Worm (Caenorhabditis elegans): ENCODE data around the gene farl-11.
A peak's percentile ranks its signal among the peaks of the same experiment; 100 is the strongest.

Gene farl-11

DNA sequence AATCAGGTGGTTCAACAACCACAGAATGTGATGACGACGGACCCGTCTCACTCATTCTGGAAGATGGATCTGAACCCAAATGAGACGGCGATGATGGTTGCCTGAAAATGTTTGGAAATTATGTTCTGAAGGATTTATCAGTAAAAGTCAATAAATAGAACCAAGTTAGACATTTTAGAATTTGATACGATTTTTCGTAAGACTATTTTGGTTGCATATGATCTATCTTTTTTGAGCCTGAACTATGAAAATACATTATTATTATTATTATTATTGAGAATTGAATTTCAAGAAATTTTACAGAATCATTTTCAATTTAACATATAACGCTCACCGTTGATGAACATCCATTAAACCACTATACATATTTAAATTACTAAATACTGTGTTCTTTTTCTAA, 5.1 kb upstream of the farl-11 start, which contains the start of gene F10E7.9 (continued):
- no peak for TF ChIP-seq snpc-4 (tag; optimal IDR thresholded peaks at IDR 0.05)

- peak; percentile 37; the same call in 1 of the 2 replicates for TF ChIP-seq lin-38 (GFP tag; IDR thresholded peaks at IDR 0.05)
- no peak for TF ChIP-seq nhr-10 (tag; optimal IDR thresholded peaks at IDR 0.05)
- TF ChIP-seq Y48G9A.11 (GFP tag; IDR thresholded peaks at IDR 0.05), result peak; percentile 59
These were observed 1.5 kb upstream of the farl-11 start for ce11 chrII:7106313-7106712.

DNA sequence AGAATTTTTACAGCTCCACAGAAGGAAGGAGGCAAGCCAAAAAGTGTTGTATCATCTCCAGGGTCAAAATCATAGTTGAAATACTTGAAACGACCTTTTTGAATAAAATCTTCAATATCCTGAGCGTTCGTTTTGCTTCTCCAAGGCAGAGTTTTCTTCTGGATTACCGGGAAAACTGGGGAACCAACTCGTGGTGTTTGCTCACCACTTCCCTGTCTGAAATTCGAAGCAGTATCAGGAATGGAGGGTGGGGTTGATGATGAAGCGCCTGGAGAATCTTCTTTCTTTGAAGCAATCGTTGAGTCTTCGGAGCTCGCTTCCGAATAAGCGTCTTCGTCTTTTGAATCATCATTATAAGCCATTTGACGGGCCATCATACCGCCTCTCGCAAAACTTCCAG, 1.7 kb downstream of the farl-11 start:
- TF ChIP-seq daf-12 (tag; optimal IDR thresholded peaks at IDR 0.05), result no peak
- peak in 1 of 2 experiments; percentile 93 for TF ChIP-seq unc-62 (GFP tag; optimal IDR thresholded peaks at IDR 0.05 in 1 of 2)
- no peak for TF ChIP-seq unc-62 (tag; optimal IDR thresholded peaks at IDR 0.05)

ce11 chrII:7102288-7102687, 2.5 kb downstream of the farl-11 start:
- TF ChIP-seq Y105C5A.15 (GFP tag; IDR thresholded peaks at IDR 0.05) (no peak), F49E8.2 (tag; optimal IDR thresholded peaks at IDR 0.05; ENCODE audit: borderline replicate concordance) (no peak), F44E2.7 (GFP tag; IDR thresholded peaks at IDR 0.05) (no peak), nhr-237 (tag; optimal IDR thresholded peaks at IDR 0.05) (no peak), mdl-1 (tag; optimal IDR thresholded peaks at IDR 0.05) (no peak), lin-15B (tag; optimal IDR thresholded peaks at IDR 0.05) (no peak), lim-7 (GFP tag; IDR thresholded peaks at IDR 0.05) (no peak), hif-1 (tag; optimal IDR thresholded peaks at IDR 0.05) (peak in 1 of 2 experiments; percentile 99), daf-8 (GFP tag; IDR thresholded peaks at IDR 0.05) (no peak), tag-97 (GFP tag; IDR thresholded peaks at IDR 0.05) (no peak), mep-1 (tag; optimal IDR thresholded peaks at IDR 0.05) (no peak), F10B5.3 (tag; optimal IDR thresholded peaks at IDR 0.05) (no peak), duxl-1 (tag; optimal IDR thresholded peaks at IDR 0.05; ENCODE audit: poor library complexity) (no peak), mxl-3 (GFP tag; optimal IDR thresholded peaks at IDR 0.05) (no peak), nhr-42 (GFP tag; IDR thresholded peaks at IDR 0.05) (no peak), D1046.2 (GFP tag; IDR thresholded peaks at IDR 0.05) (no peak), sdz-12 (GFP tag; optimal IDR thresholded peaks at IDR 0.05) (no peak), nhr-28 (tag; optimal IDR thresholded peaks at IDR 0.05) (peak; percentile 25), lsy-2 (tag; optimal IDR thresholded peaks at IDR 0.05) (peak in 1 of 2 experiments; percentile 47), lin-1 (GFP tag; IDR thresholded peaks at IDR 0.05) (no peak), skn-1 (tag; optimal IDR thresholded peaks at IDR 0.05) (no peak), aly-2 (tag; optimal IDR thresholded peaks at IDR 0.05) (no peak), Y48G9A.11 (GFP tag; IDR thresholded peaks at IDR 0.05) (no peak), Y75B8A.6 (GFP tag; IDR thresholded peaks at IDR 0.05) (no peak), saeg-2 (GFP tag; IDR thresholded peaks at IDR 0.05) (no peak), ctbp-1 (GFP tag; IDR thresholded peaks at IDR 0.05) (no peak), dmd-6 (GFP tag; IDR thresholded peaks at IDR 0.05) (peak; percentile 41), ceh-44 (GFP tag; IDR thresholded peaks at IDR 0.05) (no peak), mdt-29 (GFP tag; IDR thresholded peaks at IDR 0.05) (no peak), mxl-2 (GFP tag; conservative IDR thresholded peaks at IDR 0.05) (no peak), spr-1 (tag; optimal IDR thresholded peaks at IDR 0.05) (no peak), hmg-1.1 (GFP tag; IDR thresholded peaks at IDR 0.05) (peak; percentile 14; the same call in 1 of the 2 replicates), arid-1 (GFP tag; conservative IDR thresholded peaks at IDR 0.05) (no peak), fkh-10 (GFP tag; optimal IDR thresholded peaks at IDR 0.05) (no peak), zip-2 (tag; optimal IDR thresholded peaks at IDR 0.05) (no peak), lin-38 (GFP tag; IDR thresholded peaks at IDR 0.05) (no peak; the same call in 1 of the 2 replicates), aha-1 (tag) (no peak), dpl-1 (GFP tag; optimal IDR thresholded peaks at IDR 0.05) (no peak), ceh-28 (tag; optimal IDR thresholded peaks at IDR 0.05) (no peak), hlh-11 (tag; optimal IDR thresholded peaks at IDR 0.05) (peak; percentile 16), zag-1 (tag; optimal IDR thresholded peaks at IDR 0.05) (no peak), ceh-62 (tag; optimal IDR thresholded peaks at IDR 0.05) (no peak)
